Fruit fly (Drosophila melanogaster): Measurements from ENCODE around the gene CG14966.

- TF ChIP-seq psq (optimal IDR thresholded peaks at IDR 0.05) (no peak), insv (optimal IDR thresholded peaks at IDR 0.05) (no peak), Sin3A (optimal IDR thresholded peaks at IDR 0.05) (no peak)
These were observed 8.8 kb upstream of the CG14966 start, which contains the start of gene CG33160 for dm6 chr3L:3206263-3206662.
